Fruit fly (Drosophila melanogaster): ENCODE results near the gene CG34027.
A peak's percentile ranks its signal among the peaks of the same experiment; 100 is the strongest.

CG34027 gene

dm6 chr3R:25074558-25074964 lies 34.3 kb downstream of the CG34027 start, which contains the start of the genes shams and CG11920 (continued):
- TF ChIP-seq MESR4 (GFP tag; optimal IDR thresholded peaks at IDR 0.05) (peak; percentile 50), CG17359 (tag; optimal IDR thresholded peaks at IDR 0.05) (no peak), dpn (GFP tag; optimal IDR thresholded peaks at IDR 0.05) (peak in 1 of 2 experiments; percentile 6), PHDP (tag; optimal IDR thresholded peaks at IDR 0.05) (peak; percentile 3), CG2199 (GFP tag; IDR thresholded peaks at IDR 0.05) (no peak), YL-1 (GFP tag; optimal IDR thresholded peaks at IDR 0.05) (peak; percentile 82), HmgD (GFP tag; optimal IDR thresholded peaks at IDR 0.05) (no peak), CG7963 (GFP tag; IDR thresholded peaks at IDR 0.05; ENCODE audit: partially characterized antibody) (peak; percentile 39; the same call in 1 of the 3 replicates), Med (GFP tag) (peak; percentile 79), CG8924 (tag; optimal IDR thresholded peaks at IDR 0.05) (peak; percentile 88), croc (GFP tag; conservative IDR thresholded peaks at IDR 0.05) (no peak), pita (GFP tag; optimal IDR thresholded peaks at IDR 0.05) (no peak), Dp (GFP tag; optimal IDR thresholded peaks at IDR 0.05) (peak; percentile 30), cas (GFP tag; IDR thresholded peaks at IDR 0.05) (no peak), unc-4 (GFP tag; IDR thresholded peaks at IDR 0.05; ENCODE audit: partially characterized antibody) (peak; percentile 67), CG11560 (tag; IDR thresholded peaks at IDR 0.05) (no peak), CG2129 (GFP tag; IDR thresholded peaks at IDR 0.05; ENCODE audit: partially characterized antibody) (no peak), ato (GFP tag; IDR thresholded peaks at IDR 0.05; ENCODE audit: partially characterized antibody) (peak; percentile 57; the same call in 1 of the 2 replicates), CG30403 (GFP tag; optimal IDR thresholded peaks at IDR 0.05) (peak; percentile 29), ftz-f1 (GFP tag; optimal IDR thresholded peaks at IDR 0.05) (no peak), pzg (GFP tag; optimal IDR thresholded peaks at IDR 0.05) (peak; percentile 47), dmrt11E (tag; optimal IDR thresholded peaks at IDR 0.05) (peak; percentile 3), CG10267 (tag; optimal IDR thresholded peaks at IDR 0.05) (peak; percentile 47), CG12391 (tag; optimal IDR thresholded peaks at IDR 0.05) (peak; percentile 66), lola (GFP tag; optimal IDR thresholded peaks at IDR 0.05) (peak in 1 of 3 experiments; percentile 25), CG14860 (GFP tag; IDR thresholded peaks at IDR 0.05; ENCODE audit: partially characterized antibody) (peak; percentile 45; the same call in 1 of the 3 replicates), grau (tag; optimal IDR thresholded peaks at IDR 0.05) (peak; percentile 32), CG12659 (GFP tag; optimal IDR thresholded peaks at IDR 0.05) (peak; percentile 54), Doc3 (GFP tag; IDR thresholded peaks at IDR 0.05; ENCODE audit: partially characterized antibody) (0 out of 3 replicates have a peak, but pooled peaks have one; percentile 36), CG11247 (GFP tag; IDR thresholded peaks at IDR 0.05) (no peak), Dref (GFP tag; IDR thresholded peaks at IDR 0.05) (peak; percentile 71), crp (GFP tag; optimal IDR thresholded peaks at IDR 0.05) (peak in 1 of 2 experiments; percentile 73), Dbx (GFP tag; IDR thresholded peaks at IDR 0.05) (no peak), CG17829 (tag; optimal IDR thresholded peaks at IDR 0.05) (peak; percentile 69), Hmx (GFP tag; optimal IDR thresholded peaks at IDR 0.05) (no peak), CG16813 (GFP tag; IDR thresholded peaks at IDR 0.05; ENCODE audit: partially characterized antibody) (peak; percentile 58; the same call in 2 of the 3 replicates), CG18262 (tag; optimal IDR thresholded peaks at IDR 0.05) (peak; percentile 3), CG3995 (GFP tag; optimal IDR thresholded peaks at IDR 0.05) (peak; percentile 57), yki (optimal IDR thresholded peaks at IDR 0.05) (no peak), CG9876 (GFP tag; optimal IDR thresholded peaks at IDR 0.05) (no peak), wek (GFP tag; optimal IDR thresholded peaks at IDR 0.05) (peak; percentile 77), Taf1 (GFP tag; IDR thresholded peaks at IDR 0.05) (no peak), CG8765 (GFP tag; IDR thresholded peaks at IDR 0.05) (no peak), CG10979 (tag; optimal IDR thresholded peaks at IDR 0.05) (peak; percentile 13), NC2β (GFP tag; optimal IDR thresholded peaks at IDR 0.05) (no peak), CkIIα-i1 (GFP tag; IDR thresholded peaks at IDR 0.05) (no peak), CG1603 (tag; optimal IDR thresholded peaks at IDR 0.05) (peak; percentile 98), sr (GFP tag; IDR thresholded peaks at IDR 0.05) (no peak), CG8290 (GFP tag; optimal IDR thresholded peaks at IDR 0.05) (peak; percentile 20), CG8290 (tag; optimal IDR thresholded peaks at IDR 0.05) (peak in 1 of 2 experiments; percentile 16)

All from whole organism, embryonic.